Fruit fly (Drosophila melanogaster) whole organism, embryonic: ENCODE results near the gene spirit.

Source experiments
- ATbp ChIP-seq: fragments of 200-800 bp; sonication (Bioruptor generic); optimal IDR thresholded peaks from 2 replicates; lab custom pipeline; 2017; ENCODE audit warnings: missing biosample characterization, mild to moderate bottlenecking, missing genetic modification characterization, missing genetic modification reagents
- Atf6 ChIP-seq: fragments of 200-800 bp; sonication (Bioruptor generic); IDR thresholded peaks from 2 replicates; pipeline ENCODE4 v1.3.6; 2022; ENCODE audit warnings: missing biosample characterization, missing genetic modification characterization
- Blimp-1 ChIP-seq: fragments of 200-800 bp; sonication (Bioruptor generic); optimal IDR thresholded peaks from 3 replicates; lab custom pipeline; 2018; ENCODE audit warnings: missing biosample characterization, missing genetic modification characterization, mild to moderate bottlenecking, moderate library complexity, missing genetic modification reagents
- CG11504 ChIP-seq: fragments of 200-800 bp; sonication (Bioruptor generic); optimal IDR thresholded peaks from 3 replicates; lab custom pipeline; 2019; ENCODE audit warnings: missing biosample characterization, mild to moderate bottlenecking, missing genetic modification characterization, moderate library complexity
- CG12391 ChIP-seq: fragments of 200-800 bp; sonication (Bioruptor generic); optimal IDR thresholded peaks from 3 replicates; lab custom pipeline; 2018; ENCODE audit warnings: missing biosample characterization, mild to moderate bottlenecking, missing genetic modification characterization, moderate library complexity
- CG13424 ChIP-seq: fragments of 200-800 bp; sonication (Bioruptor generic); optimal IDR thresholded peaks from 2 replicates; lab custom pipeline; 2019; ENCODE audit warnings: missing biosample characterization, mild to moderate bottlenecking, missing genetic modification characterization, moderate library complexity
- CG13775 ChIP-seq: fragments of 200-800 bp; sonication (Bioruptor generic); optimal IDR thresholded peaks from 3 replicates; lab custom pipeline; 2017; ENCODE audit warnings: missing biosample characterization, mild to moderate bottlenecking, missing genetic modification characterization
- CG14014 ChIP-seq: fragments of 200-800 bp; sonication (Bioruptor generic); IDR thresholded peaks from 2 replicates; pipeline ENCODE4 v1.3.6; 2022; ENCODE audit warnings: missing biosample characterization, missing genetic modification characterization
- CG15269 ChIP-seq: fragments of 200-800 bp; sonication (Bioruptor generic); optimal IDR thresholded peaks from 2 replicates; lab custom pipeline; 2018; ENCODE audit warnings: missing biosample characterization, mild to moderate bottlenecking, missing genetic modification characterization, moderate library complexity
- CG17568 ChIP-seq: fragments of 200-800 bp; sonication (Bioruptor generic); optimal IDR thresholded peaks from 2 replicates; lab custom pipeline; 2018; ENCODE audit warnings: missing biosample characterization, mild to moderate bottlenecking, missing genetic modification characterization, moderate library complexity
- CG2678 ChIP-seq: fragments of 200-800 bp; sonication (Bioruptor generic); optimal IDR thresholded peaks from 3 replicates; lab custom pipeline; 2019; ENCODE audit warnings: missing biosample characterization, mild to moderate bottlenecking, missing genetic modification characterization, moderate library complexity
- CG2712 ChIP-seq: fragments of 200-800 bp; optimal IDR thresholded peaks from 3 replicates; lab custom pipeline; 2019; ENCODE audit warnings: missing biosample characterization, mild to moderate bottlenecking, missing genetic modification characterization, moderate library complexity
- CG32772 ChIP-seq: fragments of 200-800 bp; sonication (Bioruptor generic); IDR thresholded peaks from 2 replicates; pipeline ENCODE4 v1.3.6; 2022; ENCODE audit warnings: missing biosample characterization, missing genetic modification characterization
- CG3847 ChIP-seq: fragments of 200-800 bp; sonication (Bioruptor generic); IDR thresholded peaks from 2 replicates; pipeline ENCODE4 v1.3.6; 2022; ENCODE audit warnings: missing biosample characterization, missing genetic modification characterization
- CG4282 ChIP-seq: fragments of 200-800 bp; sonication (Bioruptor generic); optimal IDR thresholded peaks from 2 replicates; lab custom pipeline; 2016; ENCODE audit warnings: missing biosample characterization, missing genetic modification characterization
- CG7786 ChIP-seq: fragments of 200-800 bp; sonication (Bioruptor generic); optimal IDR thresholded peaks from 2 replicates; lab custom pipeline; 2016; ENCODE audit warnings: missing biosample characterization, missing genetic modification characterization
- CG8290 ChIP-seq, 3 experiments: fragments of 200-800 bp; sonication (Bioruptor generic); optimal IDR thresholded peaks; 2 replicates each; lab custom pipeline; 2016 to 2019; ENCODE audit warnings: missing biosample characterization in 3 of 3, missing genetic modification characterization in 3 of 3, mild to moderate bottlenecking in 2 of 3, moderate library complexity in 1 of 3
- D19A ChIP-seq: fragments of 200-800 bp; optimal IDR thresholded peaks from 3 replicates; lab custom pipeline; 2019; ENCODE audit warnings: missing biosample characterization, mild to moderate bottlenecking, missing genetic modification characterization, moderate library complexity
- Drgx ChIP-seq: fragments of 200-800 bp; sonication (Bioruptor generic); IDR thresholded peaks from 2 replicates; pipeline ENCODE4 v1.3.6; 2022; ENCODE audit warnings: missing biosample characterization, missing genetic modification characterization
- Gug ChIP-seq: fragments of 200-800 bp; sonication (Bioruptor generic); IDR thresholded peaks from 4 replicates; pipeline ENCODE4 v1.3.6; 2022; ENCODE audit warnings: missing biosample characterization, missing genetic modification characterization
- Hr3 ChIP-seq: fragments of 200-800 bp; sonication (Bioruptor generic); optimal IDR thresholded peaks from 3 replicates; lab custom pipeline; 2016; ENCODE audit warnings: missing biosample characterization, missing genetic modification characterization
- Hr51 ChIP-seq, 2 experiments: fragments of 200-800 bp; sonication (Bioruptor generic); optimal IDR thresholded peaks; 2 replicates in 1 of 2; 3 replicates in 1 of 2; lab custom pipeline; 2016 to 2018; ENCODE audit warnings: missing biosample characterization in 2 of 2, missing genetic modification characterization in 2 of 2, mild to moderate bottlenecking in 1 of 2, moderate library complexity in 1 of 2
- Med ChIP-seq: fragments of 200-800 bp; sonication (Bioruptor generic); peaks from one replicate; lab custom pipeline; 2016; ENCODE audit warnings: missing biosample characterization, missing genetic modification characterization, mild to moderate bottlenecking, inconsistent platforms, moderate library complexity
- NFAT ChIP-seq: fragments of 200-800 bp; sonication (Bioruptor generic); IDR thresholded peaks from 2 replicates; pipeline ENCODE4 v1.3.6; 2022; ENCODE audit warnings: missing biosample characterization, missing genetic modification characterization
- Nf-YA ChIP-seq: fragments of 200-800 bp; sonication (Bioruptor generic); IDR thresholded peaks from 2 replicates; pipeline ENCODE4 v1.3.6; 2022; ENCODE audit warnings: missing biosample characterization, missing genetic modification characterization
- NfI ChIP-seq: fragments of 200-800 bp; sonication (Bioruptor generic); optimal IDR thresholded peaks from 3 replicates; lab custom pipeline; 2018; ENCODE audit warnings: missing biosample characterization, mild to moderate bottlenecking, missing genetic modification characterization, moderate library complexity
- Rfx ChIP-seq: fragments of 200-800 bp; sonication (Bioruptor generic); IDR thresholded peaks from 2 replicates; pipeline ENCODE4 v1.3.6; 2022; ENCODE audit warnings: missing biosample characterization, missing genetic modification characterization
- Trl ChIP-seq, 3 experiments: fragments of >200 bp in 2 of 3; fragments of 200-800 bp in 1 of 3; sonication (Bioruptor generic) in 1 of 3; optimal IDR thresholded peaks; 2 replicates in 1 of 3; 3 replicates in 2 of 3; lab custom pipeline; 2016 to 2017; ENCODE audit warnings: missing biosample characterization in 1 of 3, missing genetic modification characterization in 1 of 3
- Xrp1 ChIP-seq: fragments of 200-800 bp; sonication (Bioruptor generic); IDR thresholded peaks from 2 replicates; pipeline ENCODE4 v1.3.6; 2022; ENCODE audit warnings: missing biosample characterization, missing genetic modification characterization
- cad ChIP-seq: fragments of >200 bp; optimal IDR thresholded peaks from 2 replicates; lab custom pipeline; 2017; ENCODE audit warnings: missing biosample characterization, missing genetic modification characterization
- dati ChIP-seq: fragments of 200-800 bp; sonication (Bioruptor generic); IDR thresholded peaks from 2 replicates; pipeline ENCODE4 v1.3.6; 2022; ENCODE audit warnings: missing biosample characterization, missing genetic modification characterization
- exex ChIP-seq: fragments of 200-800 bp; sonication (Bioruptor generic); optimal IDR thresholded peaks from 4 replicates; lab custom pipeline; 2018; ENCODE audit warnings: missing biosample characterization, mild to moderate bottlenecking, missing genetic modification characterization, moderate library complexity
- fd96Cb ChIP-seq: fragments of 200-800 bp; sonication (Bioruptor generic); optimal IDR thresholded peaks from 2 replicates; lab custom pipeline; 2018; ENCODE audit warnings: missing biosample characterization, mild to moderate bottlenecking, missing genetic modification characterization, moderate library complexity
- grau ChIP-seq: fragments of 200-800 bp; optimal IDR thresholded peaks from 3 replicates; lab custom pipeline; 2019; ENCODE audit warnings: missing biosample characterization, mild to moderate bottlenecking, missing genetic modification characterization, moderate library complexity
- lmd ChIP-seq: fragments of 200-800 bp; sonication (Bioruptor generic); IDR thresholded peaks from 2 replicates; pipeline ENCODE4 v1.3.6; 2022; ENCODE audit warnings: missing biosample characterization, missing genetic modification characterization
- lola ChIP-seq, 3 experiments: fragments of >200 bp in 2 of 3; fragments of 200-800 bp in 1 of 3; sonication (Bioruptor generic) in 1 of 3; optimal IDR thresholded peaks; 2 replicates each; lab custom pipeline; 2017 to 2019; ENCODE audit warnings: missing biosample characterization in 3 of 3, missing genetic modification characterization in 3 of 3, mild to moderate bottlenecking in 1 of 3, moderate library complexity in 1 of 3
- pan ChIP-seq, 4 experiments: fragments of >200 bp in 3 of 4; fragments of 200-800 bp in 1 of 4; sonication (Bioruptor generic) in 1 of 4; optimal IDR thresholded peaks in 3 of 4; IDR thresholded peaks in 1 of 4; 2 replicates each; pipeline versions ENCODE4 v1.3.6 to Lab custom; 2017 to 2022; ENCODE audit warnings: missing biosample characterization in 2 of 4, missing genetic modification characterization in 2 of 4, mixed read lengths in 1 of 4
- phol ChIP-seq: fragments of 200-800 bp; sonication (Bioruptor generic); optimal IDR thresholded peaks from 3 replicates; lab custom pipeline; 2018; ENCODE audit warnings: missing biosample characterization, mild to moderate bottlenecking, missing genetic modification characterization, moderate library complexity
- rib ChIP-seq: fragments of 200-800 bp; sonication (Bioruptor generic); IDR thresholded peaks from 2 replicates; pipeline ENCODE4 v1.3.6; 2022; ENCODE audit warnings: missing biosample characterization, missing genetic modification characterization
- row ChIP-seq: fragments of 200-800 bp; sonication (Bioruptor generic); IDR thresholded peaks from 3 replicates; pipeline ENCODE4 v1.3.6; 2022; ENCODE audit warnings: missing biosample characterization, missing genetic modification characterization
- sens ChIP-seq: fragments of 200-800 bp; sonication (Bioruptor generic); peaks from one replicate; lab custom pipeline; 2016; ENCODE audit warnings: missing biosample characterization, missing genetic modification characterization
- tll ChIP-seq, 2 experiments: fragments of 200-800 bp in 1 of 2; fragments of >200 bp in 1 of 2; sonication (Bioruptor generic) in 1 of 2; optimal IDR thresholded peaks; 2 replicates each; lab custom pipeline; 2017 to 2019; ENCODE audit warnings: missing biosample characterization in 2 of 2, missing genetic modification characterization in 2 of 2, mild to moderate bottlenecking in 1 of 2, moderate library complexity in 1 of 2
- toy ChIP-seq: fragments of 200-800 bp; sonication (Bioruptor generic); IDR thresholded peaks from 2 replicates; pipeline ENCODE4 v1.3.6; 2022; ENCODE audit warnings: missing biosample characterization, missing genetic modification characterization
- trh ChIP-seq: fragments of 200-800 bp; sonication (Bioruptor generic); optimal IDR thresholded peaks from 2 replicates; lab custom pipeline; 2016; ENCODE audit warnings: missing biosample characterization, missing genetic modification characterization
- wor ChIP-seq: fragments of 200-800 bp; sonication (Bioruptor generic); IDR thresholded peaks from 2 replicates; pipeline ENCODE4 v1.3.6; 2022; ENCODE audit warnings: missing biosample characterization, missing genetic modification characterization
- z ChIP-seq: fragments of 200-800 bp; sonication (Bioruptor generic); IDR thresholded peaks from 3 replicates; pipeline ENCODE4 v1.3.6; 2022; ENCODE audit warnings: missing biosample characterization, missing genetic modification characterization

spirit gene

DNA sequence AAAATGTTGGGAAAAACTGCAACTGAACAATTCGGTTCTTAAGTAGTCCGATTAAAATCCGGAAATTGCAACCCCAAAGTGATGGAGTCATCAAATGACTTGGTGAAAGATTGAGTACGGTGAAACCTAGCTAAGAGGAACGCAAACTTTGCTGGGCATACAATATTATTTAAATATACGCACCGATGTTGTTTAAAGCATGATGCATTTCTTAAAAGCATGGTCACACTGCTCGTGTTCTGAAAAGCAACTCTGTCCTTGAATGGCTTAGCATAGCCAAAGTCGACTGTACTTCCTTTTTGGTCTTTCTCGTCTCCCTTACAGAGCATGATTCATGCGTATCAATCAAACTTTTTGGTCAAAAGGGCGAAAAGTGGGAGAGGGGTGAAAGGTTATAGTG, 36.7 kb downstream of the spirit start (continued):
- peak; percentile 15 for TF ChIP-seq NfI (GFP tag; lab: Kevin White, UChicago)
- peak; percentile 85 for TF ChIP-seq Med (GFP tag; lab: Kevin White, UChicago)
- TF ChIP-seq CG12391 (tag; lab: Kevin White, UChicago), result peak; percentile 4
- TF ChIP-seq Gug, result peak; percentile 43; the same call in 1 of the 4 replicates
- TF ChIP-seq Xrp1 (GFP tag; lab: Robert Waterston, UW), result peak; percentile 61; the same call in 1 of the 2 replicates
- TF ChIP-seq CG7786 (GFP tag; lab: Kevin White, UChicago), result no peak
- TF ChIP-seq Nf-YA (GFP tag; lab: Robert Waterston, UW), result 0 out of 2 replicates have a peak, but pooled peaks have one; percentile 16
- TF ChIP-seq grau (tag; lab: Kevin White, UChicago), result peak; percentile 80
- peak; percentile 50; the same call in 1 of the 2 replicates for TF ChIP-seq Atf6 (GFP tag; lab: Robert Waterston, UW)
- TF ChIP-seq CG14014 (GFP tag; lab: Robert Waterston, UW), result 0 out of 2 replicates have a peak, but pooled peaks have one; percentile 40
- TF ChIP-seq CG3847 (GFP tag; lab: Robert Waterston, UW), result 0 out of 2 replicates have a peak, but pooled peaks have one; percentile 25
- TF ChIP-seq, all 482 proteins: peak for 105

dm6 chrX:8534734-8535133, 38.7 kb downstream of the spirit start:
- TF ChIP-seq CG11504 (tag; lab: Kevin White, UChicago) (peak; percentile 48), CG15269 (tag; lab: Kevin White, UChicago) (peak; percentile 35), Rfx (GFP tag; lab: Robert Waterston, UW) (peak; percentile 20; the same call in 1 of the 2 replicates), ATbp (GFP tag; lab: Kevin White, UChicago) (no peak), CG2678 (tag; lab: Kevin White, UChicago) (peak; percentile 41), cad (GFP tag; lab: Kevin White, UChicago) (no peak), CG12391 (tag; lab: Kevin White, UChicago) (peak; percentile 19), row (GFP tag; lab: Robert Waterston, UW) (peak; percentile 39; the same call in 2 of the 3 replicates), CG13775 (GFP tag; lab: Kevin White, UChicago) (no peak), D19A (tag; lab: Kevin White, UChicago) (peak; percentile 6), tll (GFP tag; optimal IDR thresholded peaks at IDR 0.05; lab: Kevin White, UChicago) (no peak), rib (GFP tag; lab: Robert Waterston, UW) (no peak), lmd (0 out of 2 replicates have a peak, but pooled peaks have one; percentile 14), fd96Cb (peak; percentile 12), CG17568 (GFP tag; lab: Kevin White, UChicago) (no peak), CG8290 (GFP tag; optimal IDR thresholded peaks at IDR 0.05; lab: Kevin White, UChicago) (no peak), CG8290 (tag; optimal IDR thresholded peaks at IDR 0.05; lab: Kevin White, UChicago) (no peak), wor (GFP tag; lab: Robert Waterston, UW) (peak; percentile 32; the same call in 1 of the 2 replicates), CG13424 (tag; lab: Kevin White, UChicago) (peak; percentile 33), NFAT (GFP tag; lab: Robert Waterston, UW) (no peak), sens (GFP tag; lab: Kevin White, UChicago) (peak; percentile 45), Xrp1 (GFP tag; lab: Robert Waterston, UW) (peak; percentile 32; the same call in 1 of the 2 replicates), phol (tag; lab: Kevin White, UChicago) (peak; percentile 35), lola (GFP tag; optimal IDR thresholded peaks at IDR 0.05; lab: Kevin White, UChicago) (no peak), Trl (optimal IDR thresholded peaks at IDR 0.05; lab: Kevin White, UChicago) (no peak), Trl (GFP tag; optimal IDR thresholded peaks at IDR 0.05; lab: Kevin White, UChicago) (no peak), CG4282 (GFP tag; lab: Kevin White, UChicago) (no peak), Hr3 (peak; percentile 5), Hr51 (GFP tag; optimal IDR thresholded peaks at IDR 0.05; lab: Kevin White, UChicago) (peak in 1 of 2 experiments; percentile 54), CG32772 (0 out of 2 replicates have a peak, but pooled peaks have one; percentile 20), Blimp-1 (GFP tag; lab: Kevin White, UChicago) (peak; percentile 31), exex (tag; lab: Kevin White, UChicago) (no peak), Med (GFP tag; lab: Kevin White, UChicago) (no peak), pan (optimal IDR thresholded peaks at IDR 0.05; lab: Kevin White, UChicago) (no peak), pan (GFP tag; optimal IDR thresholded peaks at IDR 0.05 in 1 of 2, IDR thresholded peaks at IDR 0.05 in 1 of 2) (peak in 1 of 2 experiments; percentile 43), toy (GFP tag; lab: Robert Waterston, UW) (no peak), CG2712 (peak; percentile 38), Drgx (GFP tag; lab: Robert Waterston, UW) (peak; percentile 68), grau (tag; lab: Kevin White, UChicago) (peak; percentile 17), dati (GFP tag; lab: Robert Waterston, UW) (no peak), trh (GFP tag; lab: Kevin White, UChicago) (no peak), z (GFP tag; lab: Robert Waterston, UW) (no peak)
